Worm (Caenorhabditis elegans): ENCODE measurements around the gene exc-14.

The exc-14 gene

ce11 chrV:5046103-5046502 is at the start of gene exc-14:
Gene exc-14, minus strand, starts transcription at chrV:5046203.
- TF ChIP-seq blmp-1 (tag; optimal IDR thresholded peaks at IDR 0.05) (no peak), elt-2 (tag; optimal IDR thresholded peaks at IDR 0.05) (no peak), sox-4 (tag; optimal IDR thresholded peaks at IDR 0.05) (no peak), egl-13 (tag; optimal IDR thresholded peaks at IDR 0.05) (no peak), dpl-1 (GFP tag; optimal IDR thresholded peaks at IDR 0.05) (no peak), efl-1 (optimal IDR thresholded peaks at IDR 0.05) (no peak), efl-1 (GFP tag; optimal IDR thresholded peaks at IDR 0.05 in 1 of 2) (no peak), skn-1 (tag; optimal IDR thresholded peaks at IDR 0.05) (no peak), unc-130 (tag; optimal IDR thresholded peaks at IDR 0.05) (no peak), vab-15 (tag; optimal IDR thresholded peaks at IDR 0.05) (no peak), nhr-19 (GFP tag; conservative IDR thresholded peaks at IDR 0.05) (no peak), rnt-1 (tag; optimal IDR thresholded peaks at IDR 0.05) (no peak), nhr-76 (tag; optimal IDR thresholded peaks at IDR 0.05) (no peak), grh-1 (GFP tag; IDR thresholded peaks at IDR 0.05) (no peak), ceh-63 (GFP tag; optimal IDR thresholded peaks at IDR 0.05) (no peak), ceh-88 (GFP tag; IDR thresholded peaks at IDR 0.05) (no peak), ztf-4 (tag; optimal IDR thresholded peaks at IDR 0.05) (no peak), C16A3.4 (tag; optimal IDR thresholded peaks at IDR 0.05) (no peak), lin-35 (GFP tag; optimal IDR thresholded peaks at IDR 0.05) (no peak)

DNA sequence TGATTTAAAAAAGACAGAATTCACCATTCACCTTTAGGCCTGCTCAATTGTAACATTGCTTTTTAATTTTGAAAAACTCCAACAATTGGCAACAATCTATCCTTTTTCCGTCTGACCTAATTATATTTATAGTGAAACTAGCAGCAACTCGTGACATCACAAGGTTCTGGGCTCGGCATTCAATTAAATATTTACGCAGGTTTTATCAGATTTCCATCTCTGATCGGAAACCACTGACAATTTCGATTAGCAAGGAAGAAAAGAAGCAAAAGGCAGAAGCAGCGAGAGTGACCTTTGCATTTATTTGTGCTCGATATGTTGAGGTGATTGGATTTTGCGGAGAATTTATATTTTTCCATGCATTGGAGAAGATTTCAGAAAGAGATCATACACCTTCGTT is 44.4 kb upstream of the exc-14 start:
- TF ChIP-seq lin-14 (GFP tag; optimal IDR thresholded peaks at IDR 0.05) (peak; percentile 59), fkh-8 (tag; optimal IDR thresholded peaks at IDR 0.05) (peak; percentile 3), fkh-10 (GFP tag; optimal IDR thresholded peaks at IDR 0.05) (peak; percentile 52), nhr-47 (tag; optimal IDR thresholded peaks at IDR 0.05) (peak; percentile 18), nhr-77 (tag; optimal IDR thresholded peaks at IDR 0.05) (no peak), C04F5.9 (tag; optimal IDR thresholded peaks at IDR 0.05) (no peak), lsy-2 (tag; optimal IDR thresholded peaks at IDR 0.05) (peak in 1 of 2 experiments; percentile 2)

- TF ChIP-seq tlp-1 (tag; optimal IDR thresholded peaks at IDR 0.05) (no peak), egl-13 (tag; optimal IDR thresholded peaks at IDR 0.05) (peak; percentile 80), nhr-47 (tag; optimal IDR thresholded peaks at IDR 0.05) (peak; percentile 24), unc-86 (tag; optimal IDR thresholded peaks at IDR 0.05) (peak; percentile 75), unc-30 (tag; optimal IDR thresholded peaks at IDR 0.05) (no peak), lin-14 (GFP tag; optimal IDR thresholded peaks at IDR 0.05) (peak; percentile 71), tbx-2 (tag; optimal IDR thresholded peaks at IDR 0.05) (no peak), lir-3 (tag; optimal IDR thresholded peaks at IDR 0.05; ENCODE audit: poor library complexity) (no peak), nhr-71 (tag; optimal IDR thresholded peaks at IDR 0.05) (peak; percentile 48)
These were observed 43.6 kb upstream of the exc-14 start, which contains the start of gene glb-32 for ce11 chrV:5089497-5090134. Gene glb-32, minus strand, starts transcription at chrV:5089547.

ce11 chrV:5088311-5088710 is 42.3 kb upstream of the exc-14 start:
- TF ChIP-seq zip-4 (GFP tag; optimal IDR thresholded peaks at IDR 0.05) (no peak), nhr-71 (tag; optimal IDR thresholded peaks at IDR 0.05) (peak; percentile 35), nhr-85 (tag) (no peak), egl-13 (tag; optimal IDR thresholded peaks at IDR 0.05) (peak; percentile 22), unc-30 (tag; optimal IDR thresholded peaks at IDR 0.05) (no peak), nhr-90 (tag; optimal IDR thresholded peaks at IDR 0.05; ENCODE audit: poor library complexity) (no peak), jun-1 (tag; optimal IDR thresholded peaks at IDR 0.05) (no peak), fkh-10 (GFP tag; optimal IDR thresholded peaks at IDR 0.05) (peak; percentile 9), ceh-88 (GFP tag; IDR thresholded peaks at IDR 0.05) (no peak), nhr-47 (tag; optimal IDR thresholded peaks at IDR 0.05) (peak; percentile 14), efl-1 (optimal IDR thresholded peaks at IDR 0.05) (no peak), efl-1 (GFP tag; optimal IDR thresholded peaks at IDR 0.05 in 1 of 2) (peak in 1 of 2 experiments; percentile 38), tbx-2 (tag; optimal IDR thresholded peaks at IDR 0.05) (peak; percentile 63), elt-3 (tag; optimal IDR thresholded peaks at IDR 0.05) (no peak), lin-14 (GFP tag; optimal IDR thresholded peaks at IDR 0.05) (peak; percentile 74)
